Worm (Caenorhabditis elegans) whole organism, L4 larva: ENCODE results near the gene lgc-18.

Experiments
- D1046.2 ChIP-seq: fragments of 200-800 bp; sonication (Bioruptor generic); IDR thresholded peaks from 2 replicates; pipeline ENCODE4 v1.3.6; 2022; ENCODE audit warnings: missing genetic modification characterization, missing compliant biosample characterization
- F10B5.3 ChIP-seq: sonication (generic microtip); optimal IDR thresholded peaks from 2 replicates; lab custom pipeline; 2016; ENCODE audit warnings: mild to moderate bottlenecking, missing genetic modification characterization, missing compliant biosample characterization
- F26F4.8 ChIP-seq: fragments of 200-800 bp; sonication (Bioruptor generic); conservative IDR thresholded peaks from 2 replicates; pipeline ENCODE4 v1.3.6; 2022; ENCODE audit warnings: missing genetic modification characterization, missing compliant biosample characterization
- F37D6.2 ChIP-seq: sonication (generic microtip); optimal IDR thresholded peaks from 2 replicates; lab custom pipeline; 2016; ENCODE audit warnings: mild to moderate bottlenecking, missing genetic modification characterization, missing compliant biosample characterization
- F49E8.2 ChIP-seq: sonication (generic microtip); optimal IDR thresholded peaks from 2 replicates; lab custom pipeline; 2016; ENCODE audit warnings: missing compliant biosample characterization, mild to moderate bottlenecking, missing genetic modification characterization, borderline replicate concordance
- R02D3.7 ChIP-seq: fragments of 150-350 bp; sonication (generic microtip); optimal IDR thresholded peaks from 3 replicates; lab custom pipeline; 2014; ENCODE audit warnings: missing biosample characterization, missing genetic modification characterization
- Y48G9A.11 ChIP-seq: fragments of 200-800 bp; sonication (Bioruptor generic); IDR thresholded peaks from 2 replicates; pipeline ENCODE4 v1.3.6; 2022; ENCODE audit warnings: missing genetic modification reagents, missing genetic modification characterization, missing compliant biosample characterization
- ZK546.5 ChIP-seq, 2 experiments: sonication (generic microtip); optimal IDR thresholded peaks; 2 replicates each; lab custom pipeline; 2017; ENCODE audit warnings: missing biosample characterization in 2 of 2, missing genetic modification characterization in 2 of 2
- aha-1 ChIP-seq: fragments of 150-350 bp; peaks from one replicate; lab custom pipeline; 2014; ENCODE audit warnings: missing biosample characterization, missing genetic modification characterization
- ceh-20 ChIP-seq: fragments of 200-800 bp; sonication (Bioruptor generic); IDR thresholded peaks from 2 replicates; pipeline ENCODE4 v1.3.6; 2022; ENCODE audit warnings: missing genetic modification reagents, missing genetic modification characterization, missing compliant biosample characterization
- ceh-32 ChIP-seq: sonication (generic microtip); optimal IDR thresholded peaks from 2 replicates; lab custom pipeline; 2016; ENCODE audit warnings: mild to moderate bottlenecking, missing genetic modification characterization, missing compliant biosample characterization; ENCODE audit not compliant: poor library complexity
- ceh-44 ChIP-seq: fragments of 200-800 bp; sonication (Bioruptor generic); IDR thresholded peaks from 2 replicates; pipeline ENCODE4 v1.3.6; 2022; ENCODE audit warnings: missing genetic modification reagents, missing genetic modification characterization, missing compliant biosample characterization
- ceh-82 ChIP-seq: sonication (generic microtip); optimal IDR thresholded peaks from 2 replicates; lab custom pipeline; 2017; ENCODE audit warnings: missing biosample characterization, missing genetic modification characterization
- cey-2 ChIP-seq: sonication (generic microtip); optimal IDR thresholded peaks from 3 replicates; lab custom pipeline; 2017; ENCODE audit warnings: missing genetic modification characterization, mild to moderate bottlenecking, missing compliant biosample characterization, antibody characterized with exemption, borderline replicate concordance; ENCODE audit not compliant: insufficient read depth
- ctbp-1 ChIP-seq: fragments of 200-800 bp; sonication (Bioruptor generic); IDR thresholded peaks from 2 replicates; pipeline ENCODE4 v1.3.6; 2022; ENCODE audit warnings: missing genetic modification reagents, missing genetic modification characterization, missing compliant biosample characterization
- daf-12 ChIP-seq: fragments of 150-350 bp; optimal IDR thresholded peaks from 2 replicates; lab custom pipeline; 2014; ENCODE audit warnings: missing biosample characterization, missing genetic modification reagents, missing genetic modification characterization
- dmd-8 ChIP-seq: fragments of 200-800 bp; sonication (Bioruptor generic); IDR thresholded peaks from 2 replicates; pipeline ENCODE4 v1.3.6; 2022; ENCODE audit warnings: missing genetic modification characterization, missing compliant biosample characterization
- dmd-9 ChIP-seq: fragments of 200-800 bp; sonication (Bioruptor generic); IDR thresholded peaks from 2 replicates; pipeline ENCODE4 v1.3.6; 2022; ENCODE audit warnings: missing genetic modification reagents, missing genetic modification characterization, missing compliant biosample characterization
- dpl-1 ChIP-seq: fragments of 150-350 bp; optimal IDR thresholded peaks from 2 replicates; lab custom pipeline; 2014; ENCODE audit warnings: missing biosample characterization, missing genetic modification reagents, missing genetic modification characterization
- dve-1 ChIP-seq: sonication (generic microtip); optimal IDR thresholded peaks from 2 replicates; lab custom pipeline; 2017; ENCODE audit warnings: antibody characterized with exemption, mild to moderate bottlenecking, missing genetic modification characterization, missing compliant biosample characterization; ENCODE audit not compliant: insufficient read depth
- egl-27 ChIP-seq: sonication (generic microtip); optimal IDR thresholded peaks from 3 replicates; lab custom pipeline; 2017; ENCODE audit warnings: missing biosample characterization, missing genetic modification reagents, missing genetic modification characterization
- hlh-30 ChIP-seq: sonication (generic microtip); optimal IDR thresholded peaks from 2 replicates; lab custom pipeline; 2017; ENCODE audit warnings: antibody characterized with exemption, mild to moderate bottlenecking, missing genetic modification characterization, missing compliant biosample characterization; ENCODE audit not compliant: insufficient read depth
- hmg-1.1 ChIP-seq: fragments of 200-800 bp; sonication (Bioruptor generic); IDR thresholded peaks from 2 replicates; pipeline ENCODE4 v1.3.6; 2022; ENCODE audit warnings: missing genetic modification reagents, missing genetic modification characterization, missing compliant biosample characterization
- jun-1 ChIP-seq: fragments of 150-350 bp; optimal IDR thresholded peaks from 2 replicates; lab custom pipeline; 2014; ENCODE audit warnings: missing biosample characterization, missing genetic modification reagents, missing genetic modification characterization
- lim-7 ChIP-seq: fragments of 200-800 bp; sonication (Bioruptor generic); IDR thresholded peaks from 2 replicates; pipeline ENCODE4 v1.3.6; 2022; ENCODE audit warnings: missing genetic modification characterization, missing compliant biosample characterization
- lin-1 ChIP-seq: fragments of 200-800 bp; sonication (Bioruptor generic); IDR thresholded peaks from 2 replicates; pipeline ENCODE4 v1.3.6; 2022; ENCODE audit warnings: missing genetic modification reagents, missing genetic modification characterization, missing compliant biosample characterization
- lin-38 ChIP-seq: fragments of 200-800 bp; sonication (Bioruptor generic); IDR thresholded peaks from 2 replicates; pipeline ENCODE4 v1.3.6; 2022; ENCODE audit warnings: missing genetic modification reagents, missing genetic modification characterization, missing compliant biosample characterization
- lir-3 ChIP-seq: sonication (generic microtip); optimal IDR thresholded peaks from 2 replicates; lab custom pipeline; 2016; ENCODE audit warnings: mild to moderate bottlenecking, missing genetic modification characterization, missing compliant biosample characterization
- lsy-2 ChIP-seq, 2 experiments: fragments of 150-350 bp in 1 of 2; sonication (generic microtip) in 1 of 2; optimal IDR thresholded peaks; 2 replicates each; lab custom pipeline; 2014 to 2017; ENCODE audit warnings: missing biosample characterization in 2 of 2, missing genetic modification characterization in 2 of 2
- madf-5 ChIP-seq, 2 experiments: fragments of 200-800 bp; sonication (Bioruptor generic); IDR thresholded peaks; 2 replicates each; pipeline ENCODE4 v1.3.6; 2022; ENCODE audit warnings: missing compliant biosample characterization in 2 of 2, missing genetic modification characterization in 2 of 2
- madf-9 ChIP-seq: fragments of 200-800 bp; sonication (Bioruptor generic); conservative IDR thresholded peaks from 2 replicates; pipeline ENCODE4 v1.3.6; 2022; ENCODE audit warnings: missing genetic modification reagents, missing genetic modification characterization, missing compliant biosample characterization
- mep-1 ChIP-seq: fragments of 150-350 bp; sonication (generic microtip); optimal IDR thresholded peaks from 3 replicates; lab custom pipeline; 2014; ENCODE audit warnings: missing biosample characterization, missing genetic modification characterization
- mxl-2 ChIP-seq: fragments of 200-800 bp; sonication (Bioruptor generic); conservative IDR thresholded peaks from 2 replicates; pipeline ENCODE4 v1.3.6; 2022; ENCODE audit warnings: missing genetic modification reagents, missing genetic modification characterization, missing compliant biosample characterization
- nhr-10 ChIP-seq: fragments of 150-350 bp; optimal IDR thresholded peaks from 2 replicates; lab custom pipeline; 2014; ENCODE audit warnings: missing biosample characterization, missing genetic modification characterization
- nhr-11 ChIP-seq: fragments of 150-350 bp; optimal IDR thresholded peaks from 2 replicates; lab custom pipeline; 2014; ENCODE audit warnings: missing biosample characterization, missing genetic modification characterization
- nhr-237 ChIP-seq: sonication (generic microtip); optimal IDR thresholded peaks from 2 replicates; lab custom pipeline; 2017; ENCODE audit warnings: missing biosample characterization, missing genetic modification characterization
- nhr-25 ChIP-seq: sonication (generic microtip); optimal IDR thresholded peaks from 2 replicates; lab custom pipeline; 2017; ENCODE audit warnings: missing genetic modification characterization, mild to moderate bottlenecking, missing compliant biosample characterization, antibody characterized with exemption, moderate library complexity, borderline replicate concordance; ENCODE audit not compliant: insufficient read depth
- nhr-41 ChIP-seq: fragments of 200-800 bp; sonication (Bioruptor generic); IDR thresholded peaks from 2 replicates; pipeline ENCODE4 v1.3.6; 2022; ENCODE audit warnings: missing genetic modification reagents, missing genetic modification characterization, missing compliant biosample characterization
- nhr-42 ChIP-seq: fragments of 200-800 bp; sonication (Bioruptor generic); IDR thresholded peaks from 2 replicates; pipeline ENCODE4 v1.3.6; 2022; ENCODE audit warnings: missing genetic modification characterization, missing compliant biosample characterization
- nhr-6 ChIP-seq: fragments of 150-350 bp; optimal IDR thresholded peaks from 2 replicates; lab custom pipeline; 2014; ENCODE audit warnings: missing biosample characterization, missing genetic modification characterization
- nhr-76 ChIP-seq: fragments of 150-350 bp; optimal IDR thresholded peaks from 2 replicates; lab custom pipeline; 2014; ENCODE audit warnings: missing biosample characterization, missing genetic modification characterization
- saeg-2 ChIP-seq: fragments of 200-800 bp; sonication (Bioruptor generic); IDR thresholded peaks from 2 replicates; pipeline ENCODE4 v1.3.6; 2022; ENCODE audit warnings: missing genetic modification reagents, missing genetic modification characterization, missing compliant biosample characterization
- set-16 ChIP-seq: fragments of 200-800 bp; sonication (Bioruptor generic); IDR thresholded peaks from 2 replicates; pipeline ENCODE4 v1.3.6; 2022; ENCODE audit warnings: missing genetic modification reagents, missing genetic modification characterization, missing compliant biosample characterization
- snpc-1.2 ChIP-seq: fragments of 200-800 bp; sonication (Bioruptor generic); IDR thresholded peaks from 2 replicates; pipeline ENCODE4 v1.3.6; 2022; ENCODE audit warnings: missing genetic modification reagents, missing genetic modification characterization, missing compliant biosample characterization
- snpc-4 ChIP-seq: fragments of 150-350 bp; optimal IDR thresholded peaks from 2 replicates; lab custom pipeline; 2014; ENCODE audit warnings: missing biosample characterization, missing genetic modification characterization
- spr-3 ChIP-seq: fragments of 200-800 bp; sonication (Bioruptor generic); optimal IDR thresholded peaks from 2 replicates; lab custom pipeline; 2018; ENCODE audit warnings: mild to moderate bottlenecking, missing genetic modification characterization, missing compliant biosample characterization
- unc-39 ChIP-seq: sonication (generic microtip); optimal IDR thresholded peaks from 2 replicates; lab custom pipeline; 2017; ENCODE audit warnings: missing biosample characterization, missing genetic modification characterization
- unc-62 ChIP-seq, 3 experiments: fragments of 150-350 bp in 1 of 3; sonication (generic microtip); optimal IDR thresholded peaks in 2 of 3; peaks in 1 of 3; 1 replicate in 1 of 3; 2 replicates in 2 of 3; lab custom pipeline; 2014 to 2017; ENCODE audit warnings: missing biosample characterization in 3 of 3, missing genetic modification characterization in 3 of 3, missing genetic modification reagents in 3 of 3, missing genotype in 1 of 3
- zip-11 ChIP-seq: fragments of 200-800 bp; sonication (Bioruptor generic); IDR thresholded peaks from 2 replicates; pipeline ENCODE4 v1.3.6; 2022; ENCODE audit warnings: missing genetic modification characterization, missing compliant biosample characterization
- zip-2 ChIP-seq: fragments of 150-350 bp; optimal IDR thresholded peaks from 2 replicates; lab custom pipeline; 2014; ENCODE audit warnings: missing biosample characterization, missing genetic modification characterization

lgc-18 gene

DNA sequence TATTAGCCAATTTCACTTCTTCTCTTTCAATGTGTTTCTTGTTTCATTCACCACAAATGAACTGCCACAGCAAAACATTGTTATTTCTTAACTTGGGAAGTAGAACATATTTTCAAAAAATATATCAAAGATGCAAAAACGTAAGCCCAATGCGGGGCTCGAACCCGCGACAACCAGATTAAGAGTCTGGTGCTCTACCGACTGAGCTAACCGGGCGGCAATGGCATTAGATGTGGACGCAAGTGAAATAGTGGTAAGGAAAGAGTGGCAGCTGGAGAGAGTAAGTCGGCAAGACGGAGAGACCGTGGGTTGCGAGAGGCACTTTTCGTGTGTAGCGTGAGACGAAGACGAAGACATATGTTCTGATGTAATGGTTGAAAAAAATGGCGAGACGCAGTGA, 19.4 kb upstream of the lgc-18 start (continued):
- peak; percentile 94 for TF ChIP-seq nhr-41
- TF ChIP-seq F49E8.2, result peak; percentile 37
- TF ChIP-seq ceh-20, result peak; percentile 87
- peak; percentile 85 for TF ChIP-seq madf-9 (GFP tag; lab: Robert Waterston, UW)
- peak; percentile 70; the same call in 1 of the 2 replicates for TF ChIP-seq dmd-9
- no peak for TF ChIP-seq set-16 (GFP tag; lab: Robert Waterston, UW)
- TF ChIP-seq ceh-82 (tag; lab: Kevin White, UChicago), result no peak
- TF ChIP-seq nhr-6 (tag; lab: Kevin White, UChicago), result peak; percentile 59
- peak; percentile 85 for TF ChIP-seq dve-1 (tag; lab: Kevin White, UChicago)
- TF ChIP-seq hmg-1.1 (GFP tag; lab: Robert Waterston, UW), result peak; percentile 97
- TF ChIP-seq D1046.2 (GFP tag; lab: Robert Waterston, UW), result peak; percentile 91
- peak; percentile 78 for TF ChIP-seq F37D6.2 (tag; lab: Kevin White, UChicago)
- TF ChIP-seq unc-62 (GFP tag; optimal IDR thresholded peaks at IDR 0.05 in 1 of 2; lab: Kevin White, UChicago), result peak in 1 of 2 experiments; percentile 97
- TF ChIP-seq unc-62 (tag; optimal IDR thresholded peaks at IDR 0.05; lab: Kevin White, UChicago), result no peak
- peak; percentile 71 for TF ChIP-seq spr-3 (GFP tag; lab: Kevin White, UChicago)
- peak in 1 of 2 experiments; percentile 88 for TF ChIP-seq madf-5 (GFP tag; IDR thresholded peaks at IDR 0.05; lab: Robert Waterston, UW)
- peak; percentile 98 for TF ChIP-seq lim-7
- TF ChIP-seq F26F4.8, result no peak; the same call in 1 of the 2 replicates
- no peak for TF ChIP-seq snpc-4 (tag; lab: Kevin White, UChicago)
- TF ChIP-seq daf-12 (tag; lab: Kevin White, UChicago), result no peak
- TF ChIP-seq Y48G9A.11 (GFP tag; lab: Robert Waterston, UW), result peak; percentile 74
- TF ChIP-seq jun-1, result peak; percentile 73
- peak; percentile 77; the same call in 1 of the 2 replicates for TF ChIP-seq nhr-42 (GFP tag; lab: Robert Waterston, UW)
- TF ChIP-seq nhr-10 (tag; lab: Kevin White, UChicago), result no peak
- peak; percentile 92 for TF ChIP-seq lin-1 (GFP tag; lab: Robert Waterston, UW)
- no peak for TF ChIP-seq nhr-76
- no peak for TF ChIP-seq unc-39
- TF ChIP-seq R02D3.7 (tag; lab: Kevin White, UChicago), result peak; percentile 10
- peak; percentile 83 for TF ChIP-seq zip-2
- no peak for TF ChIP-seq nhr-237 (tag; lab: Kevin White, UChicago)
- peak; percentile 97 for TF ChIP-seq ctbp-1 (GFP tag; lab: Robert Waterston, UW)
- peak; percentile 86 for TF ChIP-seq ceh-44
- peak; percentile 84 for TF ChIP-seq cey-2 (tag; lab: Kevin White, UChicago)
- TF ChIP-seq zip-11, result peak; percentile 15; the same call in 1 of the 2 replicates
- TF ChIP-seq nhr-25 (tag; lab: Kevin White, UChicago), result peak; percentile 34
- TF ChIP-seq mxl-2 (GFP tag; lab: Robert Waterston, UW), result peak; percentile 74
- TF ChIP-seq ceh-32, result peak; percentile 71
- peak; percentile 93 for TF ChIP-seq snpc-1.2 (GFP tag; lab: Robert Waterston, UW)
- TF ChIP-seq F10B5.3 (tag; lab: Kevin White, UChicago), result peak; percentile 82
- TF ChIP-seq lin-38 (GFP tag; lab: Robert Waterston, UW), result peak; percentile 82
- no peak for TF ChIP-seq ZK546.5 (tag; optimal IDR thresholded peaks at IDR 0.05; lab: Kevin White, UChicago)
- peak in 1 of 2 experiments; percentile 13 for TF ChIP-seq lsy-2 (tag; optimal IDR thresholded peaks at IDR 0.05; lab: Kevin White, UChicago)
- TF ChIP-seq aha-1 (tag; lab: Kevin White, UChicago), result peak; percentile 96
- TF ChIP-seq mep-1 (tag; lab: Kevin White, UChicago), result no peak
- peak; percentile 72; the same call in 1 of the 2 replicates for TF ChIP-seq saeg-2 (GFP tag; lab: Robert Waterston, UW)
- TF ChIP-seq dpl-1 (GFP tag; lab: Kevin White, UChicago), result no peak
- peak; percentile 82 for TF ChIP-seq lir-3 (tag; lab: Kevin White, UChicago)
- TF ChIP-seq nhr-11, result peak; percentile 52
- TF ChIP-seq dmd-8 (GFP tag; lab: Robert Waterston, UW), result peak; percentile 95
- TF ChIP-seq hlh-30 (tag; lab: Kevin White, UChicago), result peak; percentile 81
- no peak for TF ChIP-seq egl-27 (tag; lab: Kevin White, UChicago)
